Worm (Caenorhabditis elegans) whole organism, late embryonic: ENCODE results near the gene hsp-17.

Source experiments
- C38D4.7 ChIP-seq: fragments of 200-800 bp; sonication (Bioruptor generic); optimal IDR thresholded peaks from 2 replicates; lab custom pipeline; 2018; ENCODE audit warnings: mild to moderate bottlenecking, missing genetic modification characterization, moderate library complexity, missing compliant biosample characterization
- Y22D7AL.16 ChIP-seq: sonication (generic microtip); optimal IDR thresholded peaks from 2 replicates; lab custom pipeline; 2016; ENCODE audit warnings: missing genetic modification characterization, missing compliant biosample characterization
- ceh-2 ChIP-seq: sonication (generic microtip); optimal IDR thresholded peaks from 2 replicates; lab custom pipeline; 2016; ENCODE audit warnings: missing genotype, missing genetic modification characterization, missing compliant biosample characterization
- lim-6 ChIP-seq: sonication (generic microtip); optimal IDR thresholded peaks from 2 replicates; lab custom pipeline; 2016; ENCODE audit warnings: missing genetic modification characterization, missing compliant biosample characterization
- lin-11 ChIP-seq: fragments of 200-800 bp; sonication (Bioruptor generic); optimal IDR thresholded peaks from 2 replicates; lab custom pipeline; 2018; ENCODE audit warnings: mild to moderate bottlenecking, missing genetic modification characterization, missing compliant biosample characterization
- nhr-11 ChIP-seq: fragments of 150-350 bp; optimal IDR thresholded peaks from 2 replicates; lab custom pipeline; 2014; ENCODE audit warnings: missing biosample characterization, missing genetic modification characterization
- pag-3 ChIP-seq: sonication (generic microtip); optimal IDR thresholded peaks from 2 replicates; lab custom pipeline; 2016; ENCODE audit warnings: missing compliant biosample characterization, missing genetic modification characterization, borderline replicate concordance
- pha-4 ChIP-seq: fragments of 150-350 bp; optimal IDR thresholded peaks from 2 replicates; lab custom pipeline; 2018; ENCODE audit warnings: missing biosample characterization, missing genetic modification reagents, missing genetic modification characterization

DNA sequence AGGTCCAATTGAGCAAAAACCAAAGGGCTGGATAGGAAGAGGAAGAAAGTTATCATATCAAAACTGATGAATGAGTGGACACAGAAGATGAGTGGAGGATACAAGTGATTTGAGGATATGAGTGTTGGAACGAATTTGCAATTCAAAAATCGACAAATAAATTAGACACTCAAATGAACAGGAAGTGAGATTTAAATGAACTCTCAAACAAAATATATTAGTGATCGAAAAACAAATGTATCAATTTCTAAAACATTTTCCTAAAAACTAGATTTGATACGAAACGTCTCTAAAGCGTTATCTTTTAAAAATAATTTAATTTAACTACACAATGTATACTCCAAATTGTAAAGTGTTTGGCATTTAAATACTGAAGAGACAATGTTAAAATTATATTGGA is 10.3 kb downstream of the hsp-17 start, which contains the start of gene F38E1.10:
- TF ChIP-seq lin-11 (no peak), nhr-11 (tag; lab: Kevin White, UChicago) (no peak), Y22D7AL.16 (tag; lab: Kevin White, UChicago) (no peak), pha-4 (tag; lab: Kevin White, UChicago) (no peak), pag-3 (tag; lab: Kevin White, UChicago) (no peak), lim-6 (tag; lab: Kevin White, UChicago) (no peak), C38D4.7 (GFP tag; lab: Kevin White, UChicago) (no peak), ceh-2 (tag; lab: Kevin White, UChicago) (no peak)
